Worm (Caenorhabditis elegans): Measurements from ENCODE around the gene nhr-63.

DNA sequence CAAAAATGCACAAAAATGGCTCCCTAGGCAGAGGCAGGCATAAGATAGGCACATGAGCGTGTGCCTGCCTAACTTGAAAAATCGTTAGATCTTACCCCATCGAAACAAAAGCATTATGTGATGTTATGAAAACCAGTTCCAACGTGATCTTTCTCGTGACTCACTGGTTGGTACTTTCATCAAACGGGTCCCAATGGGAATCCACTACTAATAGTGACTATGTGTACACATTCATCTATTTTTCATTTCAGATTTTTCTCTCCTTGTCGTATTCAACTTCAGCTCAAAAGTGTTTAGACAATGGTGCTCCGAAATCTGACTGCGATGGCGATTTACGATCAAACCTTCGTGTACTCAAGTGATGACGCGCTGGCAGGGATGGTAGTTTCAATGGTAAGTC is 15.3 kb downstream of the nhr-63 start, which contains the start of gene srx-43:
- no peak for TF ChIP-seq hmg-4 (GFP tag; optimal IDR thresholded peaks at IDR 0.05)
- no peak for TF ChIP-seq tbx-11 (GFP tag; IDR thresholded peaks at IDR 0.05)
- TF ChIP-seq ama-1 (optimal IDR thresholded peaks at IDR 0.05), result no peak
- TF ChIP-seq aly-1 (tag; optimal IDR thresholded peaks at IDR 0.05), result no peak
- TF ChIP-seq ceh-13 (GFP tag; optimal IDR thresholded peaks at IDR 0.05), result no peak
- no peak for TF ChIP-seq B0310.2 (tag; optimal IDR thresholded peaks at IDR 0.05)
- no peak for TF ChIP-seq pes-1 (GFP tag; IDR thresholded peaks at IDR 0.05)
- no peak for TF ChIP-seq flt-1 (GFP tag; IDR thresholded peaks at IDR 0.05)
- no peak for TF ChIP-seq hnd-1 (tag; optimal IDR thresholded peaks at IDR 0.05)
- no peak for TF ChIP-seq F13C5.2 (tag; optimal IDR thresholded peaks at IDR 0.05)
- no peak for TF ChIP-seq ceh-36 (tag; optimal IDR thresholded peaks at IDR 0.05)
- no peak for TF ChIP-seq sea-1 (GFP tag; conservative IDR thresholded peaks at IDR 0.05)

All from whole organism, early embryonic.